Worm (Caenorhabditis elegans): ENCODE data around the gene sru-19.
"Not testable (repeated sequence)": the region's sequence is repeated elsewhere in the genome, so short reads cannot be mapped to it uniquely, and the experiment has no call there.

Gene sru-19

DNA sequence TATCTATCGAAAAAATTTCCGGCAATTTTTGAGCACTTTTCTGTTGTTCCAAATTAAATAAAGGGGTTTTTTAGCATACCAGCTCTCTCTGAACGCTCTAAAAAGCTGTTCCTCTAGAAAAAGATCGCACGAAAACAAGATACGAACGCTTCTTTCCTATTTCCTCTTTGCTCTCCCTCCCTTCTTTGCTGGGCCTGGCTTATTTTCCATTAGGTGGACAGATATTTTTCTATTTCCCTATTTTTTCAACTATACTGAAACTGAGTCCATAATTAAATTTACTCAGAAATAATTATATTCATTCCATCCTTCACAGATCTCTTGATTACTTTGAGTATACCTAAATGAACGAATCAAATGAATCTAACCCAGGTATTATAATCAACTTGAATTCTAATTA is 3.6 kb downstream of the sru-19 start, which contains the start of gene sru-18:
Gene sru-18, plus strand, starts transcription at position 301 of the 400 bp plus-strand sequence.
- TF ChIP-seq hmg-20 (GFP tag; IDR thresholded peaks at IDR 0.05) (no peak), B0035.1 (tag; optimal IDR thresholded peaks at IDR 0.05) (no peak), nhr-179 (tag; optimal IDR thresholded peaks at IDR 0.05) (no peak), ztf-22 (GFP tag; optimal IDR thresholded peaks at IDR 0.05) (no peak), F33H1.4 (GFP tag; IDR thresholded peaks at IDR 0.05) (no peak)

DNA sequence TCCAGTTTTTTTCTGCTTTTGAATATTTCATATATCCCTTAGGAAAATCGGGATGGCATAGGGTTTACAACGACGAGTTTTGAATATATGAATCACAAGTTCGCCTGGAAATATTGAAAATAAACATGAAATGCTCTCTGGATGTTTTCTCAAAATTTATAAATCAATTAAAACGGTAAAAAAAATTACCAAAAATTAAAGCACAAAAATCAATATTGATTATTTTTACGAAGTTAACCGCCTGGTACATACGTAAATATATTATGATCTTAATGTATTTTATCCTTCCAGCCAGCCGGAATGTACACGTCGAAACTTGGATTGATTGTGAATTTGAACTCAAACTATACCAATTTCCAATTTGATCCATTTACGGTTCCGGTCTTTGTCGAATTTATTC is 7.1 kb downstream of the sru-19 start, which contains the start of gene sru-17:
Gene sru-17, plus strand, starts transcription at position 301 of the 400 bp plus-strand sequence.
- not testable (repeated sequence) for TF ChIP-seq ztf-26 (tag; optimal IDR thresholded peaks at IDR 0.05); nfya-1 (tag; optimal IDR thresholded peaks at IDR 0.05; ENCODE audit: borderline replicate concordance, insufficient read depth); aptf-3 (GFP tag; IDR thresholded peaks at IDR 0.05)

DNA sequence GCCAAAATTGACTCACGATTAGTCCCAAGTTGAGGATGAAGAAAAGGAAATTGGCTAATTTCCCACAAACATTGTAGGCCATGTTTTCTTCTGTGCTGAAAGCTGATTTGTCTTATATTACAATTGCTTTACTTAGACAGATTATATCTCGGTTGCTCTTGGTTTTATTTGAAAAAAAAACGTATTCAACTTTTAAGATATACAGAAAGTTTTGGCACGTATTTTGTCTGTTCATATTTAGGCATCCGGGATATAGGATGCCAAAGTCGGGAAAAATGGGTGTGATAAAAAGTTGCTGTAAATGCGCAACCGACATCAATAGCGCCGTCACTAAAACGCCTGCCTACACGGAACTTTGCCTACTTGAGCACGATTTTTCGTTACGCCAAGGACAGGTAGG is 21.8 kb downstream of the sru-19 start, which contains the start of gene tsp-4:
Gene tsp-4, minus strand, starts transcription at position 101 of the 400 bp plus-strand sequence.
- TF ChIP-seq die-1 (tag; optimal IDR thresholded peaks at IDR 0.05), result no peak
- TF ChIP-seq F57A8.1 (GFP tag; optimal IDR thresholded peaks at IDR 0.05), result no peak
- TF ChIP-seq mel-28 (tag; optimal IDR thresholded peaks at IDR 0.05; ENCODE audit: borderline replicate concordance), result no peak
- no peak for TF ChIP-seq sea-2 (GFP tag; IDR thresholded peaks at IDR 0.05)
- TF ChIP-seq F52B5.7 (tag; optimal IDR thresholded peaks at IDR 0.05), result no peak
- TF ChIP-seq lin-54 (GFP tag; optimal IDR thresholded peaks at IDR 0.05), result no peak
- no peak for TF ChIP-seq pha-4 (tag; optimal IDR thresholded peaks at IDR 0.05)
- no peak for TF ChIP-seq ceh-100 (GFP tag; IDR thresholded peaks at IDR 0.05)
- no peak for TF ChIP-seq F57C9.4 (tag; optimal IDR thresholded peaks at IDR 0.05)
- no peak for TF ChIP-seq him-1 (tag; optimal IDR thresholded peaks at IDR 0.05)
- TF ChIP-seq ccch-3 (GFP tag; optimal IDR thresholded peaks at IDR 0.05), result no peak
- TF ChIP-seq madf-6 (GFP tag; IDR thresholded peaks at IDR 0.05), result no peak
- no peak for TF ChIP-seq Y53F4B.3 (GFP tag; IDR thresholded peaks at IDR 0.05)
- no peak for TF ChIP-seq T26A5.8 (tag; optimal IDR thresholded peaks at IDR 0.05)
- TF ChIP-seq nhr-120 (GFP tag; IDR thresholded peaks at IDR 0.05), result no peak
- TF ChIP-seq F39B2.1 (GFP tag; IDR thresholded peaks at IDR 0.05), result no peak

DNA sequence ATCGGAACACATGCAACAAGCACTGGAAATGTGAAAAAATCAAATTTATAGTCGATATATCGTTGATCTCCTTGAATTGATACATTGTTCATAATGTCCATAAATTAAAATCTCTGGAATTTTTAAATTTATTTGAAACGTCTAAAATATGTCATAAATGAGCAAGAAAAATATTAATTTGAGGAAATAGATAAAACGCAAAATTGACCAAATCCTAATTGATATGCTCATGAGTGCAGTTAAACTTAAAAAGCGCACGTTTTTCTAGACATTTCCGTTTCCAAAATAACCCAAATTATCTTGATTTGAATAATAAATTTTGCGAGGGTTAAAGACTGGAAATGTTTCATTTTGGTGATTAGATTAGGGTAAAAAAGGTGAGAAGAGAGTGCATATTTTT is 24.2 kb downstream of the sru-19 start, which contains the start of gene sru-13:
Gene sru-13, minus strand, starts transcription at position 101 of the 400 bp plus-strand sequence.
- TF ChIP-seq die-1 (tag; optimal IDR thresholded peaks at IDR 0.05) (no peak), let-526 (GFP tag; IDR thresholded peaks at IDR 0.05) (no peak), let-607 (tag; optimal IDR thresholded peaks at IDR 0.05) (no peak), efl-1 (GFP tag; optimal IDR thresholded peaks at IDR 0.05) (no peak), mxl-1 (tag; optimal IDR thresholded peaks at IDR 0.05) (no peak), hrde-1 (tag; optimal IDR thresholded peaks at IDR 0.05; ENCODE audit: borderline replicate concordance) (no peak), F55B11.4 (tag; optimal IDR thresholded peaks at IDR 0.05; ENCODE audit: borderline replicate concordance, insufficient read depth) (no peak), rec-8 (tag; optimal IDR thresholded peaks at IDR 0.05) (no peak), sdz-38 (tag; optimal IDR thresholded peaks at IDR 0.05) (no peak), T07F8.4 (tag; optimal IDR thresholded peaks at IDR 0.05) (no peak), hmg-1.2 (GFP tag; IDR thresholded peaks at IDR 0.05) (no peak), lir-1 (GFP tag; conservative IDR thresholded peaks at IDR 0.05) (no peak), cebp-1 (GFP tag; IDR thresholded peaks at IDR 0.05) (no peak), cebp-1 (tag; optimal IDR thresholded peaks at IDR 0.05) (no peak), ceh-91 (GFP tag; IDR thresholded peaks at IDR 0.05) (no peak), B0261.1 (tag; optimal IDR thresholded peaks at IDR 0.05) (no peak), nfya-2 (GFP tag; IDR thresholded peaks at IDR 0.05) (no peak), nhr-179 (tag; optimal IDR thresholded peaks at IDR 0.05) (no peak), pbrm-1 (GFP tag; IDR thresholded peaks at IDR 0.05) (no peak)

Measured in whole organism, young adult.